Fruit fly (Drosophila melanogaster): Measurements from ENCODE around the gene Gss1.

dm6 chrX:17872310-17872709 lies 17.0 kb upstream of the Gss1 start:
- no peak for TF ChIP-seq CG8478 (optimal IDR thresholded peaks at IDR 0.05)
- TF ChIP-seq CTCF (optimal IDR thresholded peaks at IDR 0.05): no peak

Data from S2 (cell line).